Fruit fly (Drosophila melanogaster) whole organism, embryonic: Measurements from ENCODE around the gene CG16904.

Experiments
- ATbp ChIP-seq: fragments of 200-800 bp; sonication (Bioruptor generic); optimal IDR thresholded peaks from 2 replicates; lab custom pipeline; 2017; ENCODE audit warnings: missing biosample characterization, mild to moderate bottlenecking, missing genetic modification characterization, missing genetic modification reagents
- Adf1 ChIP-seq: fragments of 200-800 bp; sonication (Bioruptor generic); IDR thresholded peaks from 2 replicates; pipeline ENCODE4 v1.3.6; 2022; ENCODE audit warnings: missing biosample characterization, missing genetic modification characterization
- CG10267 ChIP-seq: fragments of 200-800 bp; sonication (Bioruptor generic); optimal IDR thresholded peaks from 2 replicates; lab custom pipeline; 2018; ENCODE audit warnings: missing biosample characterization, mild to moderate bottlenecking, missing genetic modification characterization, moderate library complexity
- CG10543 ChIP-seq: fragments of 200-800 bp; sonication (Bioruptor generic); optimal IDR thresholded peaks from 3 replicates; lab custom pipeline; 2017; ENCODE audit warnings: missing biosample characterization, mild to moderate bottlenecking, missing genetic modification characterization, moderate library complexity
- CG11504 ChIP-seq: fragments of 200-800 bp; sonication (Bioruptor generic); optimal IDR thresholded peaks from 3 replicates; lab custom pipeline; 2019; ENCODE audit warnings: missing biosample characterization, mild to moderate bottlenecking, missing genetic modification characterization, moderate library complexity
- CG12299 ChIP-seq: fragments of 200-800 bp; sonication (Bioruptor generic); optimal IDR thresholded peaks from 2 replicates; lab custom pipeline; 2018; ENCODE audit warnings: missing biosample characterization, mild to moderate bottlenecking, missing genetic modification characterization
- CG16779 ChIP-seq: fragments of 200-800 bp; sonication (Bioruptor generic); IDR thresholded peaks from 2 replicates; pipeline ENCODE4 v1.3.6; 2022; ENCODE audit warnings: missing biosample characterization, missing genetic modification characterization
- CG17829 ChIP-seq: fragments of 200-800 bp; optimal IDR thresholded peaks from 2 replicates; lab custom pipeline; 2019; ENCODE audit warnings: missing biosample characterization, mild to moderate bottlenecking, missing genetic modification characterization, moderate library complexity
- CG1792 ChIP-seq: fragments of 200-800 bp; sonication (Bioruptor generic); optimal IDR thresholded peaks from 2 replicates; lab custom pipeline; 2016; ENCODE audit warnings: missing biosample characterization, missing genetic modification characterization
- CG1832 ChIP-seq: fragments of 200-800 bp; sonication (Bioruptor generic); optimal IDR thresholded peaks from 2 replicates; lab custom pipeline; 2017; ENCODE audit warnings: missing biosample characterization, mild to moderate bottlenecking, missing genetic modification characterization, inconsistent platforms
- CG33213 ChIP-seq: fragments of 200-800 bp; sonication (Bioruptor generic); optimal IDR thresholded peaks from 3 replicates; lab custom pipeline; 2016; ENCODE audit warnings: missing biosample characterization, missing genetic modification characterization
- CG3847 ChIP-seq: fragments of 200-800 bp; sonication (Bioruptor generic); IDR thresholded peaks from 2 replicates; pipeline ENCODE4 v1.3.6; 2022; ENCODE audit warnings: missing biosample characterization, missing genetic modification characterization
- CG4404 ChIP-seq: fragments of 200-800 bp; sonication (Bioruptor generic); IDR thresholded peaks from 2 replicates; pipeline ENCODE4 v1.3.6; 2022; ENCODE audit warnings: missing biosample characterization, missing genetic modification characterization
- CG6654 ChIP-seq: fragments of 200-800 bp; sonication (Bioruptor generic); optimal IDR thresholded peaks from 2 replicates; lab custom pipeline; 2017; ENCODE audit warnings: missing biosample characterization, mild to moderate bottlenecking, missing genetic modification characterization
- CG7839 ChIP-seq: fragments of 200-800 bp; sonication (Bioruptor generic); optimal IDR thresholded peaks from 3 replicates; lab custom pipeline; 2018; ENCODE audit warnings: missing biosample characterization, mild to moderate bottlenecking, missing genetic modification characterization, moderate library complexity
- CG7928 ChIP-seq: fragments of 200-800 bp; sonication (Bioruptor generic); optimal IDR thresholded peaks from 2 replicates; lab custom pipeline; 2017; ENCODE audit warnings: missing biosample characterization, mild to moderate bottlenecking, missing genetic modification characterization
- CG8478 ChIP-seq: fragments of >200 bp; optimal IDR thresholded peaks from 2 replicates; lab custom pipeline; 2018
- CG8944 ChIP-seq: fragments of 200-800 bp; sonication (Bioruptor generic); optimal IDR thresholded peaks from 3 replicates; lab custom pipeline; 2016; ENCODE audit warnings: missing biosample characterization, missing genetic modification characterization
- CG9215 ChIP-seq: fragments of 200-800 bp; sonication (Bioruptor generic); IDR thresholded peaks from 2 replicates; pipeline ENCODE4 v1.3.6; 2022; ENCODE audit warnings: missing biosample characterization, missing genetic modification characterization
- CG9727 ChIP-seq: fragments of 200-800 bp; sonication (Bioruptor generic); optimal IDR thresholded peaks from 3 replicates; lab custom pipeline; 2017; ENCODE audit warnings: missing biosample characterization, mild to moderate bottlenecking, missing genetic modification characterization
- Dip3 ChIP-seq: fragments of 200-800 bp; sonication (Bioruptor generic); optimal IDR thresholded peaks from 3 replicates; lab custom pipeline; 2016; ENCODE audit warnings: missing biosample characterization, missing genetic modification characterization
- Doc2 ChIP-seq: fragments of 200-800 bp; sonication (Bioruptor generic); IDR thresholded peaks from 2 replicates; pipeline ENCODE4 v1.3.6; 2022; ENCODE audit warnings: missing biosample characterization, missing genetic modification characterization
- Doc3 ChIP-seq: fragments of 200-800 bp; sonication (Bioruptor generic); IDR thresholded peaks from 3 replicates; pipeline ENCODE4 v1.3.6; 2022; ENCODE audit warnings: missing biosample characterization, missing genetic modification characterization; ENCODE audit not compliant: partially characterized antibody
- Ets65A ChIP-seq: fragments of 200-800 bp; sonication (Bioruptor generic); peaks from one replicate; lab custom pipeline; 2016; ENCODE audit warnings: missing biosample characterization, missing genetic modification characterization
- NFAT ChIP-seq: fragments of 200-800 bp; sonication (Bioruptor generic); IDR thresholded peaks from 2 replicates; pipeline ENCODE4 v1.3.6; 2022; ENCODE audit warnings: missing biosample characterization, missing genetic modification characterization
- Ssrp ChIP-seq: fragments of 200-800 bp; sonication (Bioruptor generic); optimal IDR thresholded peaks from 2 replicates; lab custom pipeline; 2018; ENCODE audit warnings: missing biosample characterization, mild to moderate bottlenecking, missing genetic modification characterization, moderate library complexity
- Trl ChIP-seq, 3 experiments: fragments of >200 bp in 2 of 3; fragments of 200-800 bp in 1 of 3; sonication (Bioruptor generic) in 1 of 3; optimal IDR thresholded peaks; 2 replicates in 1 of 3; 3 replicates in 2 of 3; lab custom pipeline; 2016 to 2017; ENCODE audit warnings: missing biosample characterization in 1 of 3, missing genetic modification characterization in 1 of 3
- Vsx1 ChIP-seq: fragments of 200-800 bp; sonication (Bioruptor generic); optimal IDR thresholded peaks from 2 replicates; lab custom pipeline; 2017; ENCODE audit warnings: missing biosample characterization, mild to moderate bottlenecking, missing genetic modification characterization, missing genetic modification reagents
- abd-A ChIP-seq: fragments of 200-800 bp; sonication (Bioruptor generic); optimal IDR thresholded peaks from 3 replicates; lab custom pipeline; 2019; ENCODE audit warnings: missing biosample characterization, mild to moderate bottlenecking, missing genetic modification characterization, moderate library complexity
- ato ChIP-seq: fragments of 200-800 bp; sonication (Bioruptor generic); IDR thresholded peaks from 2 replicates; pipeline ENCODE4 v1.3.6; 2022; ENCODE audit warnings: missing biosample characterization, missing genetic modification characterization; ENCODE audit not compliant: partially characterized antibody
- bigmax ChIP-seq: fragments of 200-800 bp; sonication (Bioruptor generic); optimal IDR thresholded peaks from 2 replicates; lab custom pipeline; 2018; ENCODE audit warnings: missing biosample characterization, mild to moderate bottlenecking, missing genetic modification characterization
- chinmo ChIP-seq: fragments of 200-800 bp; sonication (Bioruptor generic); IDR thresholded peaks from 4 replicates; pipeline ENCODE4 v1.3.6; 2022; ENCODE audit warnings: missing biosample characterization, missing genetic modification characterization; ENCODE audit not compliant: partially characterized antibody
- crp ChIP-seq, 2 experiments: fragments of 200-800 bp; sonication (Bioruptor generic); optimal IDR thresholded peaks; 2 replicates in 1 of 2; 3 replicates in 1 of 2; lab custom pipeline; 2017; ENCODE audit warnings: missing biosample characterization in 2 of 2, missing genetic modification characterization in 2 of 2, mild to moderate bottlenecking in 1 of 2, moderate library complexity in 1 of 2
- dati ChIP-seq: fragments of 200-800 bp; sonication (Bioruptor generic); IDR thresholded peaks from 2 replicates; pipeline ENCODE4 v1.3.6; 2022; ENCODE audit warnings: missing biosample characterization, missing genetic modification characterization
- ewg ChIP-seq: fragments of 200-800 bp; sonication (Bioruptor generic); optimal IDR thresholded peaks from 3 replicates; lab custom pipeline; 2017; ENCODE audit warnings: mild to moderate bottlenecking, missing biosample characterization, missing genetic modification reagents, missing genetic modification characterization
- kah ChIP-seq: fragments of 200-800 bp; sonication (Bioruptor generic); optimal IDR thresholded peaks from 2 replicates; lab custom pipeline; 2018; ENCODE audit warnings: missing biosample characterization, mild to moderate bottlenecking, missing genetic modification characterization
- lov ChIP-seq, 2 experiments: fragments of 200-800 bp in 1 of 2; fragments of >200 bp in 1 of 2; sonication (Bioruptor generic) in 1 of 2; IDR thresholded peaks in 1 of 2; optimal IDR thresholded peaks in 1 of 2; 2 replicates in 1 of 2; 3 replicates in 1 of 2; pipeline versions ENCODE4 v1.3.6 to Lab custom; 2017 to 2022; ENCODE audit warnings: missing biosample characterization in 1 of 2, missing genetic modification characterization in 1 of 2
- sens ChIP-seq: fragments of 200-800 bp; sonication (Bioruptor generic); peaks from one replicate; lab custom pipeline; 2016; ENCODE audit warnings: missing biosample characterization, missing genetic modification characterization
- unc-4 ChIP-seq: fragments of 200-800 bp; sonication (Bioruptor generic); IDR thresholded peaks from 2 replicates; pipeline ENCODE4 v1.3.6; 2022; ENCODE audit warnings: missing biosample characterization, missing genetic modification characterization; ENCODE audit not compliant: partially characterized antibody
- yki ChIP-seq: fragments of >200 bp; optimal IDR thresholded peaks from 3 replicates; lab custom pipeline; 2018

Gene CG16904

dm6 chr3R:9816879-9817278 is at the start of gene CG16904:
CG16904 (minus strand) TSS chr3R:9816979.
- TF ChIP-seq CG8944 (GFP tag; lab: Kevin White, UChicago), result no peak
- no peak for TF ChIP-seq Dip3 (GFP tag; lab: Kevin White, UChicago)
- TF ChIP-seq CG3847 (GFP tag; lab: Robert Waterston, UW), result no peak
- no peak for TF ChIP-seq Doc2 (GFP tag; lab: Robert Waterston, UW)
- no peak for TF ChIP-seq CG4404 (GFP tag; lab: Robert Waterston, UW)
- no peak for TF ChIP-seq kah (GFP tag; lab: Kevin White, UChicago)
- no peak for TF ChIP-seq Doc3 (GFP tag; lab: Robert Waterston, UW)
- no peak for TF ChIP-seq CG10543 (GFP tag; lab: Kevin White, UChicago)
- no peak for TF ChIP-seq CG7928 (GFP tag; lab: Kevin White, UChicago)
- no peak for TF ChIP-seq lov (optimal IDR thresholded peaks at IDR 0.05; lab: Kevin White, UChicago)
- TF ChIP-seq lov (GFP tag; IDR thresholded peaks at IDR 0.05; lab: Robert Waterston, UW), result no peak
- no peak for TF ChIP-seq CG7839 (tag; lab: Kevin White, UChicago)
- no peak for TF ChIP-seq dati
- no peak for TF ChIP-seq Ssrp (tag; lab: Kevin White, UChicago)
- TF ChIP-seq NFAT (GFP tag; lab: Robert Waterston, UW), result no peak
- no peak for TF ChIP-seq CG17829 (tag; lab: Kevin White, UChicago)
- no peak for TF ChIP-seq CG16779
- no peak for TF ChIP-seq CG12299 (tag; lab: Kevin White, UChicago)
- TF ChIP-seq ATbp (GFP tag; lab: Kevin White, UChicago), result no peak
- no peak for TF ChIP-seq CG1792 (GFP tag; lab: Kevin White, UChicago)
- no peak for TF ChIP-seq CG33213 (GFP tag; lab: Kevin White, UChicago)

- peak; percentile 45 for TF ChIP-seq Adf1 (GFP tag; lab: Robert Waterston, UW)
- peak; percentile 72 for TF ChIP-seq CG1832 (GFP tag; lab: Kevin White, UChicago)
- TF ChIP-seq yki (lab: Kevin White, UChicago), result peak; percentile 18
- 0 out of 2 replicates have a peak, but pooled peaks have one; percentile 26 for TF ChIP-seq unc-4 (GFP tag; lab: Robert Waterston, UW)
- peak; percentile 41 for TF ChIP-seq CG8478 (lab: Kevin White, UChicago)
- TF ChIP-seq crp (GFP tag; optimal IDR thresholded peaks at IDR 0.05; lab: Kevin White, UChicago), result peak in 1 of 2 experiments; percentile 72
- peak; percentile 19 for TF ChIP-seq Ets65A
- no peak for TF ChIP-seq ato (GFP tag; lab: Robert Waterston, UW)
- peak; percentile 90 for TF ChIP-seq bigmax
- TF ChIP-seq Vsx1, result no peak
- peak; percentile 39 for TF ChIP-seq CG11504 (tag; lab: Kevin White, UChicago)
- peak; percentile 94 for TF ChIP-seq ewg (GFP tag; lab: Kevin White, UChicago)
- TF ChIP-seq Trl (optimal IDR thresholded peaks at IDR 0.05; lab: Kevin White, UChicago), result peak; percentile 71 to 86
- no peak for TF ChIP-seq Trl (GFP tag; optimal IDR thresholded peaks at IDR 0.05; lab: Kevin White, UChicago)
- TF ChIP-seq chinmo (GFP tag; lab: Robert Waterston, UW), result 0 out of 4 replicates have a peak, but pooled peaks have one; percentile 52
- TF ChIP-seq CG10267 (tag; lab: Kevin White, UChicago), result no peak
- TF ChIP-seq abd-A (tag; lab: Kevin White, UChicago), result no peak
- peak; percentile 85 for TF ChIP-seq sens
- no peak for TF ChIP-seq CG6654 (GFP tag; lab: Kevin White, UChicago)
- TF ChIP-seq CG9727, result no peak
- no peak for TF ChIP-seq CG9215 (GFP tag; lab: Robert Waterston, UW)
These were observed 49.1 kb upstream of the CG16904 start for dm6 chr3R:9865854-9866396.
